Fruit fly (Drosophila melanogaster) whole organism, prepupa: ENCODE data around the gene Tssk.

Experiments
- Blimp-1 ChIP-seq: fragments of 200-800 bp; sonication (Bioruptor generic); optimal IDR thresholded peaks from 3 replicates; lab custom pipeline; 2017; ENCODE audit warnings: missing biosample characterization, missing genetic modification characterization, mild to moderate bottlenecking, moderate library complexity, missing genetic modification reagents
- CG10669 ChIP-seq: fragments of 200-800 bp; sonication (Bioruptor generic); optimal IDR thresholded peaks from 3 replicates; lab custom pipeline; 2018; ENCODE audit warnings: missing biosample characterization, mild to moderate bottlenecking, missing genetic modification characterization, moderate library complexity
- CG1621 ChIP-seq: fragments of 200-800 bp; sonication (Bioruptor generic); optimal IDR thresholded peaks from 3 replicates; lab custom pipeline; 2018; ENCODE audit warnings: missing biosample characterization, mild to moderate bottlenecking, missing genetic modification characterization
- CG3032 ChIP-seq: fragments of 200-800 bp; optimal IDR thresholded peaks from 2 replicates; lab custom pipeline; 2019; ENCODE audit warnings: missing biosample characterization, mild to moderate bottlenecking, missing genetic modification characterization, moderate library complexity
- CG31627 ChIP-seq: fragments of 200-800 bp; sonication (Bioruptor generic); optimal IDR thresholded peaks from 3 replicates; lab custom pipeline; 2016; ENCODE audit warnings: missing biosample characterization, missing genetic modification characterization
- CG32006 ChIP-seq: fragments of 200-800 bp; sonication (Bioruptor generic); optimal IDR thresholded peaks from 3 replicates; lab custom pipeline; 2017; ENCODE audit warnings: missing biosample characterization, mild to moderate bottlenecking, missing genetic modification characterization
- CG3919 ChIP-seq: fragments of 200-800 bp; sonication (Bioruptor generic); optimal IDR thresholded peaks from 3 replicates; lab custom pipeline; 2016; ENCODE audit warnings: missing biosample characterization, missing genetic modification characterization
- CG4318 ChIP-seq: fragments of 200-800 bp; sonication (Bioruptor generic); optimal IDR thresholded peaks from 3 replicates; lab custom pipeline; 2017; ENCODE audit warnings: missing biosample characterization, mild to moderate bottlenecking, missing genetic modification characterization
- CG6163 ChIP-seq: fragments of 200-800 bp; sonication (Bioruptor generic); IDR thresholded peaks from 3 replicates; pipeline ENCODE4 v1.3.6; 2022; ENCODE audit warnings: missing biosample characterization, missing genetic modification characterization
- CG6276 ChIP-seq: fragments of 200-800 bp; sonication (Bioruptor generic); optimal IDR thresholded peaks from 2 replicates; lab custom pipeline; 2017; ENCODE audit warnings: missing biosample characterization, mild to moderate bottlenecking, missing genetic modification characterization
- CG6792 ChIP-seq: fragments of 200-800 bp; sonication (Bioruptor generic); optimal IDR thresholded peaks from 3 replicates; lab custom pipeline; 2016; ENCODE audit warnings: missing biosample characterization, missing genetic modification characterization
- CG6808 ChIP-seq: fragments of 200-800 bp; sonication (Bioruptor generic); optimal IDR thresholded peaks from 3 replicates; lab custom pipeline; 2017; ENCODE audit warnings: missing biosample characterization, missing genetic modification characterization, mild to moderate bottlenecking, moderate library complexity, missing genetic modification reagents
- CG8319 ChIP-seq: fragments of 200-800 bp; sonication (Bioruptor generic); optimal IDR thresholded peaks from 3 replicates; lab custom pipeline; 2016; ENCODE audit warnings: missing biosample characterization, missing genetic modification characterization
- CG8632 ChIP-seq: fragments of 200-800 bp; sonication (Bioruptor generic); optimal IDR thresholded peaks from 3 replicates; lab custom pipeline; 2016; ENCODE audit warnings: missing biosample characterization, missing genetic modification characterization
- Eip75B ChIP-seq: fragments of 200-800 bp; sonication (Bioruptor generic); optimal IDR thresholded peaks from 3 replicates; lab custom pipeline; 2016; ENCODE audit warnings: missing biosample characterization, missing genetic modification characterization
- Eip78C ChIP-seq: fragments of 200-800 bp; sonication (Bioruptor generic); peaks from one replicate; lab custom pipeline; 2016; ENCODE audit warnings: missing biosample characterization, missing genetic modification characterization
- Eip93F ChIP-seq: fragments of 200-800 bp; sonication (Bioruptor generic); optimal IDR thresholded peaks from 2 replicates; lab custom pipeline; 2016; ENCODE audit warnings: missing biosample characterization, mild to moderate bottlenecking, missing genetic modification characterization
- Ets96B ChIP-seq: fragments of 200-800 bp; optimal IDR thresholded peaks from 2 replicates; lab custom pipeline; 2019; ENCODE audit warnings: missing biosample characterization, mild to moderate bottlenecking, missing genetic modification characterization, moderate library complexity
- Gug ChIP-seq: fragments of 200-800 bp; sonication (Bioruptor generic); IDR thresholded peaks from 2 replicates; pipeline ENCODE4 v1.3.6; 2022; ENCODE audit warnings: missing biosample characterization, missing genetic modification characterization
- Hr38 ChIP-seq: sonication (Bioruptor generic); optimal IDR thresholded peaks from 2 replicates; lab custom pipeline; 2016; ENCODE audit warnings: missing biosample characterization, missing genetic modification characterization
- Hr39 ChIP-seq: fragments of 200-800 bp; sonication (Bioruptor generic); optimal IDR thresholded peaks from 2 replicates; lab custom pipeline; 2016; ENCODE audit warnings: missing biosample characterization, missing genetic modification characterization
- Hr4 ChIP-seq: fragments of 200-800 bp; sonication (Bioruptor generic); optimal IDR thresholded peaks from 3 replicates; lab custom pipeline; 2016; ENCODE audit warnings: missing biosample characterization, missing genetic modification characterization
- Met ChIP-seq: fragments of 200-800 bp; sonication (Bioruptor generic); optimal IDR thresholded peaks from 3 replicates; lab custom pipeline; 2016; ENCODE audit warnings: missing biosample characterization, missing genetic modification characterization
- OdsH ChIP-seq: fragments of 200-800 bp; sonication (Bioruptor generic); optimal IDR thresholded peaks from 3 replicates; lab custom pipeline; 2016; ENCODE audit warnings: missing biosample characterization, missing genetic modification characterization
- Smox ChIP-seq: fragments of 200-800 bp; sonication (Bioruptor generic); optimal IDR thresholded peaks from 3 replicates; lab custom pipeline; 2016; ENCODE audit warnings: missing biosample characterization, missing genetic modification characterization
- Sox15 ChIP-seq: fragments of 200-800 bp; sonication (Bioruptor generic); optimal IDR thresholded peaks from 3 replicates; lab custom pipeline; 2016; ENCODE audit warnings: missing biosample characterization, missing genetic modification characterization
- achi ChIP-seq: fragments of 200-800 bp; sonication (Bioruptor generic); optimal IDR thresholded peaks from 3 replicates; lab custom pipeline; 2016; ENCODE audit warnings: missing biosample characterization, missing genetic modification characterization
- acj6 ChIP-seq: fragments of 200-800 bp; sonication (Bioruptor generic); optimal IDR thresholded peaks from 3 replicates; lab custom pipeline; 2016; ENCODE audit warnings: missing biosample characterization, missing genetic modification characterization
- cyc ChIP-seq: fragments of 200-800 bp; sonication (Bioruptor generic); optimal IDR thresholded peaks from 3 replicates; lab custom pipeline; 2016; ENCODE audit warnings: missing biosample characterization, missing genetic modification characterization
- eg ChIP-seq: fragments of 200-800 bp; sonication (Bioruptor generic); IDR thresholded peaks from 3 replicates; pipeline ENCODE4 v1.3.6; 2022; ENCODE audit warnings: missing biosample characterization, missing genetic modification characterization
- esn ChIP-seq: fragments of 200-800 bp; sonication (Bioruptor generic); optimal IDR thresholded peaks from 2 replicates; lab custom pipeline; 2016; ENCODE audit warnings: missing biosample characterization, mild to moderate bottlenecking, missing genetic modification characterization, moderate library complexity
- fd85E ChIP-seq: fragments of 200-800 bp; sonication (Bioruptor generic); optimal IDR thresholded peaks from 3 replicates; lab custom pipeline; 2016; ENCODE audit warnings: missing biosample characterization, missing genetic modification characterization
- lz ChIP-seq: fragments of 200-800 bp; sonication (Bioruptor generic); optimal IDR thresholded peaks from 3 replicates; lab custom pipeline; 2016; ENCODE audit warnings: missing biosample characterization, missing genetic modification characterization
- pdm3 ChIP-seq: fragments of 200-800 bp; sonication (Bioruptor generic); optimal IDR thresholded peaks from 3 replicates; lab custom pipeline; 2016; ENCODE audit warnings: missing biosample characterization, missing genetic modification characterization
- spab ChIP-seq: fragments of 200-800 bp; sonication (Bioruptor generic); optimal IDR thresholded peaks from 2 replicates; lab custom pipeline; 2017; ENCODE audit warnings: missing biosample characterization, mild to moderate bottlenecking, missing genetic modification characterization, missing genetic modification reagents
- ss ChIP-seq, 2 experiments: fragments of 200-800 bp; sonication (Bioruptor generic); optimal IDR thresholded peaks; 2 replicates in 1 of 2; 3 replicates in 1 of 2; lab custom pipeline; 2017 to 2018; ENCODE audit warnings: mild to moderate bottlenecking in 2 of 2, missing biosample characterization in 2 of 2, missing genetic modification characterization in 2 of 2, moderate library complexity in 1 of 2
- svp ChIP-seq: fragments of 200-800 bp; sonication (Bioruptor generic); peaks from one replicate; lab custom pipeline; 2016; ENCODE audit warnings: missing biosample characterization, missing genetic modification characterization
- vri ChIP-seq: fragments of 200-800 bp; sonication (Bioruptor generic); optimal IDR thresholded peaks from 3 replicates; lab custom pipeline; 2016; ENCODE audit warnings: missing biosample characterization, mild to moderate bottlenecking, missing genetic modification characterization

Gene Tssk

dm6 chr3R:18577739-18578417, 20.6 kb upstream of the Tssk start (continued):
- TF ChIP-seq CG3032 (tag; lab: Kevin White, UChicago) (peak; percentile 2), Sox15 (GFP tag; lab: Kevin White, UChicago) (no peak), eg (GFP tag; lab: Robert Waterston, UW) (0 out of 3 replicates have a peak, but pooled peaks have one; percentile 43), Gug (GFP tag; lab: Robert Waterston, UW) (peak; percentile 24; the same call in 1 of the 2 replicates), Eip75B (GFP tag; lab: Kevin White, UChicago) (no peak), esn (GFP tag; lab: Kevin White, UChicago) (no peak), OdsH (GFP tag; lab: Kevin White, UChicago) (peak; percentile 40), CG10669 (GFP tag; lab: Kevin White, UChicago) (no peak), Hr39 (peak; percentile 28), Eip93F (no peak), Hr38 (GFP tag; lab: Kevin White, UChicago) (no peak), CG3919 (peak; percentile 5), spab (peak; percentile 2), ss (GFP tag; optimal IDR thresholded peaks at IDR 0.05; lab: Kevin White, UChicago) (no peak), CG4318 (GFP tag; lab: Kevin White, UChicago) (no peak), Eip78C (GFP tag; lab: Kevin White, UChicago) (peak; percentile 79), CG6792 (no peak), CG8632 (peak; percentile 7), Smox (GFP tag; lab: Kevin White, UChicago) (no peak), Hr4 (GFP tag; lab: Kevin White, UChicago) (peak; percentile 43), CG1621 (tag; lab: Kevin White, UChicago) (no peak), CG6276 (GFP tag; lab: Kevin White, UChicago) (no peak), acj6 (peak; percentile 9), svp (GFP tag; lab: Kevin White, UChicago) (peak; percentile 75), CG32006 (peak; percentile 54), Met (GFP tag; lab: Kevin White, UChicago) (peak; percentile 6), lz (GFP tag; lab: Kevin White, UChicago) (no peak), fd85E (GFP tag; lab: Kevin White, UChicago) (no peak)
- TF ChIP-seq, all 60 proteins: peak for 22

dm6 chr3R:18580979-18581378, 17.5 kb upstream of the Tssk start:
- no peak for TF ChIP-seq Eip78C (GFP tag; lab: Kevin White, UChicago)
- no peak for TF ChIP-seq achi
- TF ChIP-seq CG10669 (GFP tag; lab: Kevin White, UChicago): no peak
- TF ChIP-seq lz (GFP tag; lab: Kevin White, UChicago): no peak
- TF ChIP-seq Ets96B (tag; lab: Kevin White, UChicago): no peak
- no peak for TF ChIP-seq Blimp-1 (GFP tag; lab: Kevin White, UChicago)
- no peak for TF ChIP-seq CG31627 (GFP tag; lab: Kevin White, UChicago)
- TF ChIP-seq CG8319 (GFP tag; lab: Kevin White, UChicago): no peak
- TF ChIP-seq Hr38 (GFP tag; lab: Kevin White, UChicago): no peak
- no peak for TF ChIP-seq Gug (GFP tag; lab: Robert Waterston, UW)
- no peak for TF ChIP-seq CG1621 (tag; lab: Kevin White, UChicago)
- TF ChIP-seq CG6808: no peak

- TF ChIP-seq pdm3 (no peak), CG6808 (peak; percentile 5), vri (GFP tag; lab: Kevin White, UChicago) (peak; percentile 27), Smox (GFP tag; lab: Kevin White, UChicago) (no peak), CG6163 (GFP tag; lab: Robert Waterston, UW) (0 out of 3 replicates have a peak, but pooled peaks have one; percentile 11), cyc (GFP tag; lab: Kevin White, UChicago) (no peak)
- TF ChIP-seq, all 60 proteins: peak for 3
Observed at dm6 chr3R:18582236-18582635, 16.3 kb upstream of the Tssk start.
